Worm (Caenorhabditis elegans) whole organism, L2 larva: ENCODE results near the gene F53C3.6.

ENCODE experiments used
- C34F6.9 ChIP-seq: fragments of 150-350 bp; optimal IDR thresholded peaks from 2 replicates; lab custom pipeline; 2014; ENCODE audit warnings: missing biosample characterization, missing genetic modification characterization
- F13H6.1 ChIP-seq: sonication (generic microtip); optimal IDR thresholded peaks from 2 replicates; lab custom pipeline; 2016; ENCODE audit warnings: missing genetic modification characterization, missing compliant biosample characterization
- R02D3.7 ChIP-seq: fragments of 150-350 bp; optimal IDR thresholded peaks from 2 replicates; lab custom pipeline; 2014; ENCODE audit warnings: missing biosample characterization, missing genetic modification characterization
- Y55F3AM.14 ChIP-seq: fragments of 200-800 bp; sonication (Bioruptor generic); optimal IDR thresholded peaks from 2 replicates; lab custom pipeline; 2018; ENCODE audit warnings: mild to moderate bottlenecking, missing genetic modification characterization, missing compliant biosample characterization
- ama-1 ChIP-seq: fragments of 150-350 bp; optimal IDR thresholded peaks from 2 replicates; lab custom pipeline; 2018; ENCODE audit warnings: inconsistent platforms
- blmp-1 ChIP-seq: sonication (generic microtip); optimal IDR thresholded peaks from 2 replicates; lab custom pipeline; 2017; ENCODE audit warnings: missing genetic modification characterization, mild to moderate bottlenecking, missing compliant biosample characterization, antibody characterized with exemption, moderate library complexity; ENCODE audit not compliant: insufficient read depth
- ceh-16 ChIP-seq: fragments of 150-350 bp; optimal IDR thresholded peaks from 2 replicates; lab custom pipeline; 2014; ENCODE audit warnings: missing biosample characterization, missing genetic modification characterization
- ceh-82 ChIP-seq: fragments of 150-350 bp; optimal IDR thresholded peaks from 2 replicates; lab custom pipeline; 2014; ENCODE audit warnings: missing biosample characterization, missing genetic modification characterization
- crh-2 ChIP-seq: sonication (generic microtip); optimal IDR thresholded peaks from 2 replicates; lab custom pipeline; 2017; ENCODE audit warnings: missing biosample characterization, missing genetic modification characterization
- dmd-4 ChIP-seq: sonication (generic microtip); optimal IDR thresholded peaks from 2 replicates; lab custom pipeline; 2017; ENCODE audit warnings: missing biosample characterization, missing genetic modification characterization
- egl-27 ChIP-seq: sonication (generic microtip); optimal IDR thresholded peaks from 3 replicates; lab custom pipeline; 2017; ENCODE audit warnings: missing biosample characterization, missing genetic modification reagents, missing genetic modification characterization
- elt-1 ChIP-seq: fragments of 150-350 bp; optimal IDR thresholded peaks from 2 replicates; lab custom pipeline; 2014; ENCODE audit warnings: missing biosample characterization, missing genetic modification characterization
- fos-1 ChIP-seq: fragments of 150-350 bp; optimal IDR thresholded peaks from 2 replicates; lab custom pipeline; 2014; ENCODE audit warnings: missing biosample characterization, missing genetic modification characterization
- gmeb-1 ChIP-seq: fragments of 150-350 bp; optimal IDR thresholded peaks from 2 replicates; lab custom pipeline; 2014; ENCODE audit warnings: missing biosample characterization, missing genetic modification characterization
- lin-11 ChIP-seq: fragments of 150-350 bp; sonication (generic microtip); optimal IDR thresholded peaks from 2 replicates; lab custom pipeline; 2014; ENCODE audit warnings: missing biosample characterization, missing genetic modification characterization, inconsistent platforms, mixed read lengths
- lin-13 ChIP-seq: fragments of 150-350 bp; optimal IDR thresholded peaks from 2 replicates; lab custom pipeline; 2014; ENCODE audit warnings: missing biosample characterization, missing genetic modification reagents, missing genetic modification characterization
- lin-39 ChIP-seq: fragments of 150-350 bp; optimal IDR thresholded peaks from 2 replicates; lab custom pipeline; 2014; ENCODE audit warnings: missing biosample characterization, missing genetic modification reagents, missing genetic modification characterization
- lsy-2 ChIP-seq, 2 experiments: fragments of 150-350 bp in 1 of 2; sonication (generic microtip) in 1 of 2; optimal IDR thresholded peaks; 2 replicates each; lab custom pipeline; 2014 to 2017; ENCODE audit warnings: missing biosample characterization in 2 of 2, missing genetic modification characterization in 2 of 2
- mdl-1 ChIP-seq, 2 experiments: fragments of 150-350 bp in 1 of 2; sonication (generic microtip) in 1 of 2; optimal IDR thresholded peaks; 2 replicates each; lab custom pipeline; 2017; ENCODE audit warnings: missing biosample characterization in 2 of 2, missing genetic modification characterization in 2 of 2
- nhr-11 ChIP-seq: fragments of 150-350 bp; optimal IDR thresholded peaks from 2 replicates; lab custom pipeline; 2014; ENCODE audit warnings: missing biosample characterization, missing genetic modification characterization
- nhr-12 ChIP-seq: fragments of 150-350 bp; optimal IDR thresholded peaks from 2 replicates; lab custom pipeline; 2014; ENCODE audit warnings: missing biosample characterization, missing genetic modification characterization
- nhr-129 ChIP-seq: fragments of 150-350 bp; optimal IDR thresholded peaks from 2 replicates; lab custom pipeline; 2014; ENCODE audit warnings: missing biosample characterization, missing genetic modification characterization
- nhr-21 ChIP-seq: fragments of 150-350 bp; optimal IDR thresholded peaks from 2 replicates; lab custom pipeline; 2014; ENCODE audit warnings: missing biosample characterization, missing genetic modification characterization
- nhr-237 ChIP-seq: fragments of 150-350 bp; optimal IDR thresholded peaks from 2 replicates; lab custom pipeline; 2014; ENCODE audit warnings: missing biosample characterization, missing genetic modification characterization
- nhr-25 ChIP-seq: fragments of 150-350 bp; sonication (generic microtip); optimal IDR thresholded peaks from 3 replicates; lab custom pipeline; 2014; ENCODE audit warnings: missing biosample characterization, missing genetic modification characterization
- nhr-6 ChIP-seq: fragments of 150-350 bp; optimal IDR thresholded peaks from 2 replicates; lab custom pipeline; 2014; ENCODE audit warnings: missing biosample characterization, missing genetic modification characterization
- sem-4 ChIP-seq: fragments of 150-350 bp; optimal IDR thresholded peaks from 2 replicates; lab custom pipeline; 2014; ENCODE audit warnings: missing biosample characterization, missing genetic modification reagents, missing genetic modification characterization
- sma-3 ChIP-seq: sonication (generic microtip); optimal IDR thresholded peaks from 2 replicates; lab custom pipeline; 2016; ENCODE audit warnings: missing genetic modification reagents, missing genetic modification characterization, missing compliant biosample characterization
- sma-9 ChIP-seq, 2 experiments: fragments of 150-350 bp in 1 of 2; sonication (generic microtip) in 1 of 2; optimal IDR thresholded peaks; 2 replicates each; lab custom pipeline; 2014 to 2016; ENCODE audit warnings: missing genetic modification characterization in 2 of 2, mild to moderate bottlenecking in 1 of 2, missing biosample characterization in 1 of 2, missing compliant biosample characterization in 1 of 2, missing genetic modification reagents in 1 of 2, moderate library complexity in 1 of 2
- unc-55 ChIP-seq: fragments of 150-350 bp; sonication (generic microtip); optimal IDR thresholded peaks from 3 replicates; lab custom pipeline; 2014; ENCODE audit warnings: missing biosample characterization, missing genetic modification reagents, missing genetic modification characterization
- zag-1 ChIP-seq: fragments of 150-350 bp; optimal IDR thresholded peaks from 2 replicates; lab custom pipeline; 2014; ENCODE audit warnings: missing biosample characterization, missing genetic modification characterization
- ztf-1 ChIP-seq: fragments of 200-800 bp; sonication (Bioruptor generic); conservative IDR thresholded peaks from 2 replicates; pipeline ENCODE4 v1.3.6; 2022; ENCODE audit warnings: missing genetic modification characterization, missing compliant biosample characterization
- ztf-11 ChIP-seq: sonication (generic microtip); optimal IDR thresholded peaks from 2 replicates; lab custom pipeline; 2017; ENCODE audit warnings: missing biosample characterization, missing genetic modification characterization
- ztf-4 ChIP-seq: fragments of 150-350 bp; optimal IDR thresholded peaks from 2 replicates; lab custom pipeline; 2014; ENCODE audit warnings: missing biosample characterization, missing genetic modification characterization

F53C3.6 gene

DNA sequence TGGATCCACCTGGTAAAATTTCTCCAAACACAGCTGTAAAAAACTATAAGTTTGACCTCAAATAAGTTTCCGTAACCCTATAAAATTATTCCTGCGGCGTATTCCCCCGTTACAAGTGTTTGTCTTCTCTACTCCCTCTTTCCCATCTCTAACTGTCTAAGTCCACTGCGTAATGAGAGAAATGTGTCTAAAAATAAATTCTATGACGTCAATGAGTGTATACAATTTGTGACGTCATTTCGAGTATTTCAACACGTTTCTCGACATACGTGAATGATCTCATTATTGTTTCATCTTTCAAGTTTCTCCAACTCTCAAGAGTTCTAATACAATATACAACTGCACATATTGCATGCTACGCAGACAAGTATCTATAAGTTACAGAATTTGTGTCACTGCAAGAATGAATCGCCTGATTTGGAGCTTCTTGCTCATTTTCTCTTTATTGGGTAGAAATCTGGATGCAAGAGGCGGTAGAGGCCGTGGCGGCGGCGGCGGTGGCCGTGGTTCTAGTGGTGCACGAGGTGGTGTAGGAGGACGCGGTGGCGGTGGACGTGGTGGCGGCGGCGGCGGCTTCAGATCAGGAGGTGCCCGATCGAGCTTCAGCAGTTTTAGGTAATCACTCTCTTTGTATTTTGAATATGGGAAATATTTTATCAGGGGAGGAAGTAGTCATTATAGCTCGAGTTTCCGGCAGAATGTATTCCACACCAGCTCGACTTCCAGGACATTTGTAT lies at the start of gene F53C3.6:
TSS of gene F53C3.6 (plus strand) at position 385 of the 737 bp plus-strand sequence.
- peak in 1 of 2 experiments; percentile 36 for TF ChIP-seq mdl-1 (tag; optimal IDR thresholded peaks at IDR 0.05; lab: Kevin White, UChicago)
- TF ChIP-seq nhr-21 (tag; lab: Kevin White, UChicago) = peak; percentile 22
- peak; percentile 65 for TF ChIP-seq zag-1 (tag; lab: Kevin White, UChicago)
- peak; percentile 23 for TF ChIP-seq ztf-4 (tag; lab: Kevin White, UChicago)
- peak; percentile 27 for TF ChIP-seq fos-1 (tag; lab: Kevin White, UChicago)
- peak; percentile 64 for TF ChIP-seq egl-27 (tag; lab: Kevin White, UChicago)
- TF ChIP-seq F13H6.1 (tag; lab: Kevin White, UChicago) = peak; percentile 81
- peak; percentile 91 for TF ChIP-seq crh-2
- no peak for TF ChIP-seq R02D3.7 (tag; lab: Kevin White, UChicago)
- TF ChIP-seq lsy-2 (tag; optimal IDR thresholded peaks at IDR 0.05; lab: Kevin White, UChicago) = peak; percentile 11 to 78
- TF ChIP-seq gmeb-1 = no peak
- peak; percentile 33 for TF ChIP-seq nhr-6 (tag; lab: Kevin White, UChicago)
- TF ChIP-seq ztf-11 (tag; lab: Kevin White, UChicago) = no peak
- peak; percentile 69 for TF ChIP-seq lin-13 (GFP tag; lab: Kevin White, UChicago)
- peak; percentile 98 for TF ChIP-seq sma-9 (GFP tag; optimal IDR thresholded peaks at IDR 0.05; lab: Kevin White, UChicago)
- TF ChIP-seq sma-9 (tag; optimal IDR thresholded peaks at IDR 0.05; lab: Kevin White, UChicago) = no peak
- TF ChIP-seq C34F6.9 (tag; lab: Kevin White, UChicago) = peak; percentile 91
- TF ChIP-seq nhr-25 (tag; lab: Kevin White, UChicago) = no peak
- peak; percentile 69 for TF ChIP-seq nhr-129 (tag; lab: Kevin White, UChicago)
- TF ChIP-seq sem-4 (tag; lab: Kevin White, UChicago) = peak; percentile 65
- peak; percentile 13 for TF ChIP-seq sma-3 (GFP tag; lab: Kevin White, UChicago)
- peak; percentile 92 for TF ChIP-seq unc-55 (GFP tag; lab: Kevin White, UChicago)
- no peak for TF ChIP-seq blmp-1

DNA sequence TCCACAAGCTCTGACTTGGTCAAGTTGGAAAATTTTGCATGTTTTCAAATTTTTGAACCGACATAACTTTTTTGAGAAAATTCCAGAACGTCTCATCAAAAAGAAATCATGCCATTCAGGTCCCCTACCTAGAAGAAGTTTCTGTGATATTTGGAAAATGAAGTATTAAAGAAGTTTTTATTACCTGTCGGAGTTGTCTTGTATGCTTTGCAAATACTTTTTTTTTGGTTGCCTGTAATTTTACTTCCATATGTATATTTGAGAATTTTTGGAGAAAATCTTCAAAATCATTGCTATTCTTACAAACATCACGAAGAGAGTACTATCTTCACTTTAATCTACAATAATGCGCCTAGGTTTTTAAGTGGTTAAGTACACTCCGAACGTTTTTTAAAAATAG lies 47.3 kb upstream of the F53C3.6 start, which contains the start of gene nhr-72:
TSS of gene nhr-72 (minus strand) at position 101 of the 400 bp plus-strand sequence.
- TF ChIP-seq elt-1 (tag; lab: Kevin White, UChicago) (no peak), Y55F3AM.14 (GFP tag; lab: Kevin White, UChicago) (no peak), ztf-11 (tag; lab: Kevin White, UChicago) (no peak), nhr-129 (tag; lab: Kevin White, UChicago) (no peak), lsy-2 (tag; optimal IDR thresholded peaks at IDR 0.05; lab: Kevin White, UChicago) (no peak), ceh-16 (tag; lab: Kevin White, UChicago) (no peak), ceh-82 (tag; lab: Kevin White, UChicago) (no peak), C34F6.9 (tag; lab: Kevin White, UChicago) (no peak), nhr-237 (tag; lab: Kevin White, UChicago) (no peak), dmd-4 (tag; lab: Kevin White, UChicago) (no peak)
- TF ChIP-seq, all 48 proteins: peak for 0

DNA sequence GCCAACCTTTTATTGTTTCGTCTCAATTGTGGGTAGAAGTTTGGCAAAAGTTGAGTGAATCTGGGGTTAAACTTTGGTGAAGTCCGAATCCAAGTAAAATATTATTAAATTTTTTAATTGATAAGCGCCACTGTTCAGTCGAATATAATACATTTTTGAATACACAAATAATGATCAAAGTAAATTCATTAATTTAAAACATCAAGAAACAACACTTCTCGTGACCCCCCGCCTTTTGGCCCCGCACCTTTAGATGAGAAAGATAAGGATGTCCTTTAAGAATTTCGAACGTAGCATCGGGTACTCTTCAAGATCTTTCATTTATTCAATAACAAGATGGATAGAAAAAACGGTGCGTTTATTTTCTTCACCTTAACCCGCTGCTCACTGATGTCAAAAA lies 45.3 kb upstream of the F53C3.6 start, which contains the start of gene nhr-257:
TSS of gene nhr-257 (plus strand) at position 301 of the 400 bp plus-strand sequence.
- TF ChIP-seq lin-11 (no peak), lsy-2 (tag; optimal IDR thresholded peaks at IDR 0.05; lab: Kevin White, UChicago) (no peak), ztf-1 (GFP tag; lab: Robert Waterston, UW) (no peak), fos-1 (tag; lab: Kevin White, UChicago) (no peak), ama-1 (lab: Kevin White, UChicago) (no peak), nhr-11 (tag; lab: Kevin White, UChicago) (no peak), zag-1 (tag; lab: Kevin White, UChicago) (no peak), egl-27 (tag; lab: Kevin White, UChicago) (no peak)
- TF ChIP-seq, all 48 proteins: peak for 0

DNA sequence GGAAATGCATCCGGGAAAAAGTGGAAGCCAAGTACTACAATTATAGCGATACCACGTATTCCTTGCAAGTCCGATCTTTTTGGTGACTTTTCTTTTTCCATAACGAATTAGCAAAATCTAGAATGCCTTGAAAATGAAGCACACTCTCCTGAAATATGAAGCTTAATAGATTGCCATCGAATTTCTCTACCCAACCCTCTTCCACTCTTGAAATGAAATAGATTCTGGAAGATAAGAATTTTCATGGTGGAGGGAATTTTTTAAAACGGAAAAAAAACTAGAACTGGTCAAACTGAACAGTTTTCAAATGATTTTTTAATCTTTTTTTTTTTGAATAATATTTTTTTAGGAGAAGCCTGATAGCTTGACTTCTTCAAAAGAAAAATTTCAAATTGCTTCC lies 37.1 kb upstream of the F53C3.6 start, which contains the start of gene oac-11:
TSS of gene oac-11 (minus strand) at position 101 of the 400 bp plus-strand sequence.
- TF ChIP-seq sma-9 (GFP tag; optimal IDR thresholded peaks at IDR 0.05; lab: Kevin White, UChicago) (no peak), sma-9 (tag; optimal IDR thresholded peaks at IDR 0.05; lab: Kevin White, UChicago) (no peak), lin-39 (no peak), nhr-12 (tag; lab: Kevin White, UChicago) (no peak), sma-3 (GFP tag; lab: Kevin White, UChicago) (no peak), egl-27 (tag; lab: Kevin White, UChicago) (no peak)
